Worm (Caenorhabditis elegans): ENCODE results near the gene F33H1.4.

The F33H1.4 gene

ce11 chrII:10189369-10189768, 14.9 kb downstream of the F33H1.4 start, which contains the start of gene cdc-25.4:
TSS of gene cdc-25.4 (minus strand) at chrII:10189469.
- TF ChIP-seq aly-1 (tag; optimal IDR thresholded peaks at IDR 0.05) (no peak), sea-1 (GFP tag; conservative IDR thresholded peaks at IDR 0.05) (no peak)

DNA sequence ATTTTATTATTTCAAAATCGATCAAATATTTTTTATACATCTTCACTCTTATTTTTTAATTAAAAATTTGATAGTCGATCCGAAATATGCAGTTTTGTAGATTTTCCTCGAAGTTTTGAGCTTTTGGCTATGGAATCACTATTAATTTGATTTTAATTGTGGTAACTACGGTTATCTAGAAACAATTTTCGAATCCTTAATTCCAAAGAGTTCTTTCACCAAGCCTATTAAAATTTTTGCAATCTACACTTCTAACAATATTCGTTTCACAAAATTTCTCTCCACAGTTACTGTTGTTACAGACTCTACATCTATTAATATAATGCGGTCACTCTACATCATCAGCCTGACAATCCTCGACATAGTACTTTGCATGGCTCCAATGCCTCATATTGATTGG, 17.8 kb downstream of the F33H1.4 start, which contains the start of gene R05H5.7:
TSS of gene R05H5.7 (plus strand) at position 301 of the 400 bp plus-strand sequence.
- no peak for TF ChIP-seq ets-7 (tag; optimal IDR thresholded peaks at IDR 0.05)
- TF ChIP-seq ceh-36 (tag; optimal IDR thresholded peaks at IDR 0.05): no peak
- TF ChIP-seq F13C5.2 (tag; optimal IDR thresholded peaks at IDR 0.05): no peak
- no peak for TF ChIP-seq flt-1 (GFP tag; IDR thresholded peaks at IDR 0.05)
- no peak for TF ChIP-seq pes-1 (GFP tag; IDR thresholded peaks at IDR 0.05)
- TF ChIP-seq sea-1 (GFP tag; conservative IDR thresholded peaks at IDR 0.05): no peak
- no peak for TF ChIP-seq ceh-13 (GFP tag; optimal IDR thresholded peaks at IDR 0.05)
- TF ChIP-seq ama-1 (optimal IDR thresholded peaks at IDR 0.05): no peak
- no peak for TF ChIP-seq hmbx-1 (tag; optimal IDR thresholded peaks at IDR 0.05)
- TF ChIP-seq hnd-1 (tag; optimal IDR thresholded peaks at IDR 0.05): no peak
- TF ChIP-seq aly-1 (tag; optimal IDR thresholded peaks at IDR 0.05): no peak
- TF ChIP-seq tbx-37 (GFP tag; conservative IDR thresholded peaks at IDR 0.05): no peak
- TF ChIP-seq tra-4 (tag; optimal IDR thresholded peaks at IDR 0.05): no peak
- no peak for TF ChIP-seq hmg-4 (GFP tag; optimal IDR thresholded peaks at IDR 0.05)
- TF ChIP-seq B0310.2 (tag; optimal IDR thresholded peaks at IDR 0.05): no peak
- no peak for TF ChIP-seq scrt-1 (GFP tag; IDR thresholded peaks at IDR 0.05)
- no peak for TF ChIP-seq tbx-11 (GFP tag; IDR thresholded peaks at IDR 0.05)

- no peak for TF ChIP-seq F13C5.2 (tag; optimal IDR thresholded peaks at IDR 0.05)
- no peak for TF ChIP-seq hnd-1 (tag; optimal IDR thresholded peaks at IDR 0.05)
Observed at ce11 chrII:10194605-10195004, 20.2 kb downstream of the F33H1.4 start, which contains the start of gene srb-6. TSS of gene srb-6 (plus strand) at chrII:10194905.

DNA sequence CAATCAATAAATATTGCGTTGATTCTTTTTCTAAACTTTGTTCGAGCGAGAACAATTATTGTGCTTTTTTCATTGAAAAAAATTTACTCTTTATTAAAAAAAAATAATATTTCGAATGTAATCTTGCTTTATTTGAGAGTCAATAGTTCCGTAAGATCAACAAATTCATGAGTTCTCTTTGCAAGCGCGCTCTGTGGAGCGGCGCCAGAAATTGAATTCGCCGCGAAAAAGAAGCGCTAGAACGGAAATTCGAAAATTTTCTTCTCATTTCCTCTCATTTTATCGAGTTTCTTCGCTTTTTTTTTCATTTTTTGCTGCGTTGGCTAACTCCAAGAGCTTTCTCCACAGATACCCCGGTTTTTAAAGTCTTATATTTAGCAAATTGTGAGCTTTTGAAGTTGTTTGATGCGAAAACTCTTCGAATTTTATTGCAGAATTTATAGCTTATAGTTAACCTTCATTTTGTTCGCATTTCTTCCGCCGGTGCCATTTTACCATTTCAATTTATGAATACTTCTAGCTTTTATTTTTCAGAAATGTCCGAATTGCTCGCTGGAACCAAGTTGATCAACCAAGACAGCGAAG, 22.7 kb downstream of the F33H1.4 start, which contains the start of gene R05H5.3:
TSS of gene R05H5.3 (plus strand) at position 535 of the 585 bp plus-strand sequence.
- TF ChIP-seq ama-1 (optimal IDR thresholded peaks at IDR 0.05) (no peak), ets-7 (tag; optimal IDR thresholded peaks at IDR 0.05) (no peak), sea-1 (GFP tag; conservative IDR thresholded peaks at IDR 0.05) (no peak), B0310.2 (tag; optimal IDR thresholded peaks at IDR 0.05) (no peak), hnd-1 (tag; optimal IDR thresholded peaks at IDR 0.05) (no peak), hmbx-1 (tag; optimal IDR thresholded peaks at IDR 0.05) (no peak), aly-1 (tag; optimal IDR thresholded peaks at IDR 0.05) (no peak), pes-1 (GFP tag; IDR thresholded peaks at IDR 0.05) (no peak), tbx-37 (GFP tag; conservative IDR thresholded peaks at IDR 0.05) (no peak), scrt-1 (GFP tag; IDR thresholded peaks at IDR 0.05) (no peak), ceh-36 (tag; optimal IDR thresholded peaks at IDR 0.05) (no peak), hmg-4 (GFP tag; optimal IDR thresholded peaks at IDR 0.05) (no peak), flt-1 (GFP tag; IDR thresholded peaks at IDR 0.05) (no peak)

ce11 chrII:10198486-10198885, 24.0 kb downstream of the F33H1.4 start:
- TF ChIP-seq ceh-36 (tag; optimal IDR thresholded peaks at IDR 0.05) (no peak), ama-1 (optimal IDR thresholded peaks at IDR 0.05) (no peak), pes-1 (GFP tag; IDR thresholded peaks at IDR 0.05) (no peak), hmbx-1 (tag; optimal IDR thresholded peaks at IDR 0.05) (no peak), B0310.2 (tag; optimal IDR thresholded peaks at IDR 0.05) (no peak)

- TF ChIP-seq hnd-1 (tag; optimal IDR thresholded peaks at IDR 0.05) (no peak), ets-7 (tag; optimal IDR thresholded peaks at IDR 0.05) (no peak), tbx-37 (GFP tag; conservative IDR thresholded peaks at IDR 0.05) (no peak), F13C5.2 (tag; optimal IDR thresholded peaks at IDR 0.05) (no peak), ceh-13 (GFP tag; optimal IDR thresholded peaks at IDR 0.05) (no peak), flt-1 (GFP tag; IDR thresholded peaks at IDR 0.05) (no peak), hmbx-1 (tag; optimal IDR thresholded peaks at IDR 0.05) (no peak), B0310.2 (tag; optimal IDR thresholded peaks at IDR 0.05) (no peak), ceh-36 (tag; optimal IDR thresholded peaks at IDR 0.05) (no peak), pes-1 (GFP tag; IDR thresholded peaks at IDR 0.05) (no peak), sea-1 (GFP tag; conservative IDR thresholded peaks at IDR 0.05) (no peak)
Observed at ce11 chrII:10199906-10200305, 25.5 kb downstream of the F33H1.4 start, which contains the start of gene R05H5.4. TSS of gene R05H5.4 (minus strand) at chrII:10200006.

- peak; percentile 61; the same call in 1 of the 2 replicates for TF ChIP-seq pes-1 (GFP tag; IDR thresholded peaks at IDR 0.05)
- TF ChIP-seq scrt-1 (GFP tag; IDR thresholded peaks at IDR 0.05): no peak
- peak; percentile 65; the same call in 1 of the 2 replicates for TF ChIP-seq tbx-37 (GFP tag; conservative IDR thresholded peaks at IDR 0.05)
Observed at ce11 chrII:10200759-10201158, 26.3 kb downstream of the F33H1.4 start, which contains the start of gene arv-1. TSS of gene arv-1 (minus strand) at chrII:10200823.

- no peak for TF ChIP-seq ama-1 (optimal IDR thresholded peaks at IDR 0.05)
- no peak for TF ChIP-seq ceh-36 (tag; optimal IDR thresholded peaks at IDR 0.05)
- no peak for TF ChIP-seq tbx-37 (GFP tag; conservative IDR thresholded peaks at IDR 0.05)
- no peak for TF ChIP-seq pes-1 (GFP tag; IDR thresholded peaks at IDR 0.05)
- TF ChIP-seq B0310.2 (tag; optimal IDR thresholded peaks at IDR 0.05): no peak
- TF ChIP-seq tbx-11 (GFP tag; IDR thresholded peaks at IDR 0.05): no peak
- TF ChIP-seq ets-7 (tag; optimal IDR thresholded peaks at IDR 0.05): no peak
- no peak for TF ChIP-seq tra-4 (tag; optimal IDR thresholded peaks at IDR 0.05)
- TF ChIP-seq ceh-13 (GFP tag; optimal IDR thresholded peaks at IDR 0.05): no peak
- peak; percentile 64 for TF ChIP-seq F13C5.2 (tag; optimal IDR thresholded peaks at IDR 0.05)
- no peak for TF ChIP-seq sea-1 (GFP tag; conservative IDR thresholded peaks at IDR 0.05)
- TF ChIP-seq flt-1 (GFP tag; IDR thresholded peaks at IDR 0.05): no peak
- peak; percentile 84 for TF ChIP-seq hmg-4 (GFP tag; optimal IDR thresholded peaks at IDR 0.05)
Observed at ce11 chrII:10202275-10202674, 27.8 kb downstream of the F33H1.4 start.
